Fruit fly (Drosophila melanogaster): ENCODE data around the gene CG9636.

DNA sequence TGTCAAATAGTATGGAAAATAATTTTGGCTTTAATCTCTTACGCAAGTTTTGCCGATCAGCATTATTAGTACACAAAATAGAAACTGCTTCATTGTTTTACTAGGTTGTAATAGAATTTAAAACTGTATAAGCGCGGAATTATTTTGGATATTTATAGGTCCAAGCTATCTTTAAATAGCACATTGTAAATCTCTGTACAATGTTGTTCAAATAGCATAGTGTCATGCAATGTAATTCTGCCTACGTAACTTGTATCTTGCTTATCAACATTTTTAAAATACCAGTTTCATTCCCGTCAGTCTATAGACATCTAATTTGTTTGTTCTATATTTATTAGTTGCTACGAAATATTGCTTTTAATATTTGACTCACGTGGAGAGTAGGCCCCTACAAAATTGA lies 38.9 kb downstream of the CG9636 start, which contains the start of gene CheA84a:
- TF ChIP-seq Gug (GFP tag; IDR thresholded peaks at IDR 0.05) (no peak), CG6808 (GFP tag; optimal IDR thresholded peaks at IDR 0.05) (no peak), cyc (GFP tag; optimal IDR thresholded peaks at IDR 0.05) (no peak), pdm3 (GFP tag; optimal IDR thresholded peaks at IDR 0.05) (no peak), CG3032 (tag; optimal IDR thresholded peaks at IDR 0.05) (no peak), CG6276 (GFP tag; optimal IDR thresholded peaks at IDR 0.05) (no peak), dsx (GFP tag; optimal IDR thresholded peaks at IDR 0.05; ENCODE audit: poor library complexity, severe bottlenecking) (no peak)
